Worm (Caenorhabditis elegans) whole organism, young adult: Measurements from ENCODE around the gene C51E3.6.

Experiments used
- F39B2.1 ChIP-seq: fragments of 200-800 bp; sonication (Bioruptor generic); IDR thresholded peaks from 2 replicates; pipeline ENCODE4 v1.3.6; 2022; ENCODE audit warnings: missing genetic modification reagents, missing genetic modification characterization, missing compliant biosample characterization
- F49E8.2 ChIP-seq: sonication (generic microtip); optimal IDR thresholded peaks from 3 replicates; lab custom pipeline; 2017; ENCODE audit warnings: missing genetic modification characterization, mild to moderate bottlenecking, missing compliant biosample characterization, antibody characterized with exemption, moderate library complexity; ENCODE audit not compliant: insufficient read depth
- Y67H2A.10 ChIP-seq: fragments of 200-800 bp; sonication (Bioruptor generic); conservative IDR thresholded peaks from 2 replicates; pipeline ENCODE4 v1.3.6; 2022; ENCODE audit warnings: missing genetic modification reagents, missing genetic modification characterization, missing compliant biosample characterization
- ceh-27 ChIP-seq: fragments of 200-800 bp; sonication (Bioruptor generic); optimal IDR thresholded peaks from 2 replicates; lab custom pipeline; 2018; ENCODE audit warnings: mild to moderate bottlenecking, missing genetic modification characterization, moderate library complexity, missing compliant biosample characterization
- dox-1 ChIP-seq: fragments of 200-800 bp; sonication (Bioruptor generic); IDR thresholded peaks from 2 replicates; pipeline ENCODE4 v1.3.6; 2022; ENCODE audit warnings: missing genetic modification reagents, missing genetic modification characterization, missing compliant biosample characterization
- dpl-1 ChIP-seq: fragments of 150-350 bp; optimal IDR thresholded peaks from 2 replicates; lab custom pipeline; 2014; ENCODE audit warnings: missing biosample characterization, missing genetic modification reagents, missing genetic modification characterization
- gei-17 ChIP-seq: fragments of 200-800 bp; sonication (Bioruptor generic); optimal IDR thresholded peaks from 2 replicates; lab custom pipeline; 2018; ENCODE audit warnings: mild to moderate bottlenecking, missing genetic modification characterization, missing compliant biosample characterization
- madf-6 ChIP-seq: fragments of 200-800 bp; sonication (Bioruptor generic); IDR thresholded peaks from 2 replicates; pipeline ENCODE4 v1.3.6; 2022; ENCODE audit warnings: missing genetic modification reagents, missing genetic modification characterization, missing compliant biosample characterization
- nhr-120 ChIP-seq: fragments of 200-800 bp; sonication (Bioruptor generic); IDR thresholded peaks from 2 replicates; pipeline ENCODE4 v1.3.6; 2022; ENCODE audit warnings: missing genetic modification characterization, missing compliant biosample characterization
- tbx-9 ChIP-seq: sonication (generic microtip); optimal IDR thresholded peaks from 2 replicates; lab custom pipeline; 2016; ENCODE audit warnings: borderline replicate concordance, missing genetic modification characterization, inconsistent platforms, missing compliant biosample characterization
- unc-62 ChIP-seq: fragments of 150-350 bp; optimal IDR thresholded peaks from 2 replicates; lab custom pipeline; 2014; ENCODE audit warnings: missing biosample characterization, missing genetic modification reagents, missing genetic modification characterization

DNA sequence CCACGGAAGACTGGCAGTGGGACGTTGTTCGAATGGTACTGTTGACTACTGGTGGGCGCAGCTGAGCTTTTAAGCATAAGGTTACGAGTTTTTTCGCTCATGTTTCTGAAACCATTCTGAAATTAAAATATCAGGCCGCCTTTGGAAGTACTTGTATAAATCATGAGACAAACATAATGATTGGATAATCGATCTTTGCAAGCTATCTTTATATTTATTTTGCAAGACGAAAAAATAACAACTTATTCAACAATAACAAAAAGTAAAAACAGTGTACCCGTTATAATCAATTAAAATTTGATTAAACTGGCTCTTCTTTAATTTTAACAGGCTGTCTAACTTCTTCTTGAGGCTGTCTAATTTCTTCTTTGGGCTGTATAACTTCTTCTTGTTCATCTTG is 39.2 kb upstream of the C51E3.6 start, which contains the start of gene ZK856.16:
- no peak for TF ChIP-seq dpl-1 (GFP tag; lab: Kevin White, UChicago)
- TF ChIP-seq F39B2.1: no peak
- no peak for TF ChIP-seq madf-6 (GFP tag; lab: Robert Waterston, UW)
- TF ChIP-seq nhr-120 (GFP tag; lab: Robert Waterston, UW): no peak
- TF ChIP-seq gei-17 (GFP tag; lab: Kevin White, UChicago): no peak
- no peak for TF ChIP-seq Y67H2A.10 (GFP tag; lab: Robert Waterston, UW)
- no peak for TF ChIP-seq unc-62 (GFP tag; lab: Kevin White, UChicago)
- no peak for TF ChIP-seq dox-1 (GFP tag; lab: Robert Waterston, UW)
- TF ChIP-seq tbx-9 (tag; lab: Kevin White, UChicago): no peak
- TF ChIP-seq F49E8.2 (tag; lab: Kevin White, UChicago): no peak
- TF ChIP-seq ceh-27 (GFP tag; lab: Kevin White, UChicago): no peak
